Worm (Caenorhabditis elegans) whole organism, young adult: Measurements from ENCODE around the gene zfp-1.
A peak's percentile ranks its signal among the peaks of the same experiment; 100 is the strongest.

Source experiments
- B0019.2 ChIP-seq: fragments of 200-800 bp; sonication (Bioruptor generic); conservative IDR thresholded peaks from 2 replicates; pipeline ENCODE4 v1.3.6; 2022; ENCODE audit warnings: missing genetic modification reagents, missing genetic modification characterization, missing compliant biosample characterization
- B0336.3 ChIP-seq: fragments of 200-800 bp; sonication (Bioruptor generic); IDR thresholded peaks from 2 replicates; pipeline ENCODE4 v1.3.6; 2022; ENCODE audit warnings: missing genetic modification characterization, missing compliant biosample characterization
- D2030.7 ChIP-seq: fragments of 200-800 bp; sonication (Bioruptor generic); IDR thresholded peaks from 2 replicates; pipeline ENCODE4 v1.3.6; 2022; ENCODE audit warnings: missing genetic modification reagents, missing genetic modification characterization, missing compliant biosample characterization
- F10E7.11 ChIP-seq: sonication (generic microtip); optimal IDR thresholded peaks from 2 replicates; lab custom pipeline; 2017; ENCODE audit warnings: mild to moderate bottlenecking, missing genetic modification characterization, moderate library complexity, missing compliant biosample characterization
- F33H1.4 ChIP-seq: fragments of 200-800 bp; sonication (Bioruptor generic); IDR thresholded peaks from 2 replicates; pipeline ENCODE4 v1.3.6; 2022; ENCODE audit warnings: missing genetic modification reagents, missing genetic modification characterization, missing compliant biosample characterization
- F39B2.1 ChIP-seq: fragments of 200-800 bp; sonication (Bioruptor generic); IDR thresholded peaks from 2 replicates; pipeline ENCODE4 v1.3.6; 2022; ENCODE audit warnings: missing genetic modification reagents, missing genetic modification characterization, missing compliant biosample characterization
- F52B5.7 ChIP-seq: sonication (generic microtip); optimal IDR thresholded peaks from 2 replicates; lab custom pipeline; 2016; ENCODE audit warnings: mild to moderate bottlenecking, missing genetic modification characterization, missing compliant biosample characterization
- T07F8.4 ChIP-seq: sonication (generic microtip); optimal IDR thresholded peaks from 2 replicates; lab custom pipeline; 2016; ENCODE audit warnings: mild to moderate bottlenecking, missing genetic modification characterization, moderate library complexity, missing compliant biosample characterization
- Y53F4B.3 ChIP-seq: fragments of 200-800 bp; sonication (Bioruptor generic); IDR thresholded peaks from 2 replicates; pipeline ENCODE4 v1.3.6; 2022; ENCODE audit warnings: missing genetic modification reagents, missing genetic modification characterization, missing compliant biosample characterization
- Y95B8A.8 ChIP-seq: fragments of 200-800 bp; sonication (Bioruptor generic); IDR thresholded peaks from 2 replicates; pipeline ENCODE4 v1.3.6; 2022; ENCODE audit warnings: missing genetic modification reagents, missing genetic modification characterization, missing compliant biosample characterization
- ZK185.1 ChIP-seq: sonication (generic microtip); optimal IDR thresholded peaks from 2 replicates; lab custom pipeline; 2016; ENCODE audit warnings: mild to moderate bottlenecking, missing genetic modification characterization, missing compliant biosample characterization; ENCODE audit not compliant: poor library complexity, severe bottlenecking
- aptf-2 ChIP-seq: fragments of 200-800 bp; sonication (Bioruptor generic); conservative IDR thresholded peaks from 2 replicates; pipeline ENCODE4 v1.3.6; 2022; ENCODE audit warnings: missing genetic modification reagents, missing genetic modification characterization, missing compliant biosample characterization
- aptf-3 ChIP-seq: fragments of 200-800 bp; sonication (Bioruptor generic); IDR thresholded peaks from 2 replicates; pipeline ENCODE4 v1.3.6; 2022; ENCODE audit warnings: missing genetic modification characterization, missing compliant biosample characterization
- bed-1 ChIP-seq: fragments of 200-800 bp; sonication (Bioruptor generic); IDR thresholded peaks from 2 replicates; pipeline ENCODE4 v1.3.6; 2022; ENCODE audit warnings: missing genetic modification reagents, missing genetic modification characterization, missing compliant biosample characterization
- cebp-2 ChIP-seq: fragments of 200-800 bp; sonication (Bioruptor generic); IDR thresholded peaks from 2 replicates; pipeline ENCODE4 v1.3.6; 2022; ENCODE audit warnings: missing genetic modification characterization, missing compliant biosample characterization
- ceh-100 ChIP-seq: fragments of 200-800 bp; sonication (Bioruptor generic); IDR thresholded peaks from 2 replicates; pipeline ENCODE4 v1.3.6; 2022; ENCODE audit warnings: missing genetic modification reagents, missing genetic modification characterization, missing compliant biosample characterization
- ceh-58 ChIP-seq: fragments of 200-800 bp; sonication (Bioruptor generic); IDR thresholded peaks from 2 replicates; pipeline ENCODE4 v1.3.6; 2022; ENCODE audit warnings: missing genetic modification characterization, missing compliant biosample characterization
- ceh-91 ChIP-seq: fragments of 200-800 bp; sonication (Bioruptor generic); IDR thresholded peaks from 2 replicates; pipeline ENCODE4 v1.3.6; 2022; ENCODE audit warnings: missing genetic modification reagents, missing genetic modification characterization, missing compliant biosample characterization
- dox-1 ChIP-seq: fragments of 200-800 bp; sonication (Bioruptor generic); IDR thresholded peaks from 2 replicates; pipeline ENCODE4 v1.3.6; 2022; ENCODE audit warnings: missing genetic modification reagents, missing genetic modification characterization, missing compliant biosample characterization
- ekl-4 ChIP-seq: fragments of 200-800 bp; sonication (Bioruptor generic); IDR thresholded peaks from 2 replicates; pipeline ENCODE4 v1.3.6; 2022; ENCODE audit warnings: missing genetic modification reagents, missing genetic modification characterization, missing compliant biosample characterization
- hlh-12 ChIP-seq: sonication (generic microtip); optimal IDR thresholded peaks from 2 replicates; lab custom pipeline; 2016; ENCODE audit warnings: missing genetic modification characterization, missing compliant biosample characterization
- hmg-1.2 ChIP-seq: fragments of 200-800 bp; sonication (Bioruptor generic); IDR thresholded peaks from 2 replicates; pipeline ENCODE4 v1.3.6; 2022; ENCODE audit warnings: missing genetic modification reagents, missing genetic modification characterization, missing compliant biosample characterization
- hsf-1 ChIP-seq: fragments of 200-800 bp; sonication (Bioruptor generic); IDR thresholded peaks from 2 replicates; pipeline ENCODE4 v1.3.6; 2022; ENCODE audit warnings: missing genetic modification reagents, missing genetic modification characterization, missing compliant biosample characterization
- lin-40 ChIP-seq: sonication (generic microtip); optimal IDR thresholded peaks from 2 replicates; lab custom pipeline; 2016; ENCODE audit warnings: missing genetic modification characterization, mild to moderate bottlenecking, missing compliant biosample characterization, missing genotype, missing genetic modification reagents
- lin-54 ChIP-seq: fragments of 200-800 bp; sonication (Bioruptor generic); optimal IDR thresholded peaks from 2 replicates; lab custom pipeline; 2018; ENCODE audit warnings: mild to moderate bottlenecking, missing genetic modification characterization, missing compliant biosample characterization
- lir-1 ChIP-seq: fragments of 200-800 bp; sonication (Bioruptor generic); conservative IDR thresholded peaks from 2 replicates; pipeline ENCODE4 v1.3.6; 2022; ENCODE audit warnings: missing genetic modification reagents, missing genetic modification characterization, missing compliant biosample characterization
- lsl-1 ChIP-seq: fragments of 200-800 bp; sonication (Bioruptor generic); optimal IDR thresholded peaks from 2 replicates; lab custom pipeline; 2018; ENCODE audit warnings: mild to moderate bottlenecking, missing genetic modification characterization, moderate library complexity, missing compliant biosample characterization
- madf-3 ChIP-seq: fragments of 200-800 bp; sonication (Bioruptor generic); IDR thresholded peaks from 2 replicates; pipeline ENCODE4 v1.3.6; 2022; ENCODE audit warnings: missing genetic modification reagents, missing genetic modification characterization, missing compliant biosample characterization
- madf-6 ChIP-seq: fragments of 200-800 bp; sonication (Bioruptor generic); IDR thresholded peaks from 2 replicates; pipeline ENCODE4 v1.3.6; 2022; ENCODE audit warnings: missing genetic modification reagents, missing genetic modification characterization, missing compliant biosample characterization
- madf-8 ChIP-seq: fragments of 200-800 bp; sonication (Bioruptor generic); conservative IDR thresholded peaks from 2 replicates; pipeline ENCODE4 v1.3.6; 2022; ENCODE audit warnings: missing genetic modification reagents, missing genetic modification characterization, missing compliant biosample characterization
- nhr-120 ChIP-seq: fragments of 200-800 bp; sonication (Bioruptor generic); IDR thresholded peaks from 2 replicates; pipeline ENCODE4 v1.3.6; 2022; ENCODE audit warnings: missing genetic modification characterization, missing compliant biosample characterization
- nhr-179 ChIP-seq: sonication (generic microtip); optimal IDR thresholded peaks from 2 replicates; lab custom pipeline; 2016; ENCODE audit warnings: mild to moderate bottlenecking, missing genetic modification characterization, missing compliant biosample characterization
- rcor-1 ChIP-seq: fragments of 200-800 bp; sonication (Bioruptor generic); IDR thresholded peaks from 2 replicates; pipeline ENCODE4 v1.3.6; 2022; ENCODE audit warnings: missing genetic modification reagents, missing genetic modification characterization, missing compliant biosample characterization
- sea-2 ChIP-seq: fragments of 200-800 bp; sonication (Bioruptor generic); IDR thresholded peaks from 2 replicates; pipeline ENCODE4 v1.3.6; 2022; ENCODE audit warnings: missing genetic modification characterization, missing compliant biosample characterization
- somi-1 ChIP-seq: fragments of 200-800 bp; sonication (Bioruptor generic); optimal IDR thresholded peaks from 2 replicates; lab custom pipeline; 2018; ENCODE audit warnings: mild to moderate bottlenecking, missing genetic modification characterization, missing compliant biosample characterization
- tbp1 ChIP-seq: fragments of 200-800 bp; sonication (Bioruptor generic); optimal IDR thresholded peaks from 2 replicates; lab custom pipeline; 2018; ENCODE audit warnings: mild to moderate bottlenecking, missing genetic modification characterization, missing compliant biosample characterization
- tlf-1 ChIP-seq: fragments of 200-800 bp; sonication (Bioruptor generic); optimal IDR thresholded peaks from 2 replicates; lab custom pipeline; 2018; ENCODE audit warnings: mild to moderate bottlenecking, missing genetic modification characterization, missing compliant biosample characterization
- xnd-1 ChIP-seq: sonication (generic microtip); optimal IDR thresholded peaks from 2 replicates; lab custom pipeline; 2016; ENCODE audit warnings: missing genotype, missing genetic modification reagents, missing genetic modification characterization, missing compliant biosample characterization
- zim-3 ChIP-seq: sonication (generic microtip); optimal IDR thresholded peaks from 2 replicates; lab custom pipeline; 2017; ENCODE audit warnings: mild to moderate bottlenecking, missing genetic modification characterization, moderate library complexity, missing compliant biosample characterization
- ztf-18 ChIP-seq: sonication (generic microtip); optimal IDR thresholded peaks from 2 replicates; lab custom pipeline; 2016; ENCODE audit warnings: missing genotype, mild to moderate bottlenecking, missing genetic modification characterization, missing compliant biosample characterization
- ztf-25 ChIP-seq: fragments of 200-800 bp; sonication (Bioruptor generic); IDR thresholded peaks from 2 replicates; pipeline ENCODE4 v1.3.6; 2022; ENCODE audit warnings: missing genetic modification reagents, missing genetic modification characterization, missing compliant biosample characterization
- ztf-28 ChIP-seq: fragments of 200-800 bp; sonication (Bioruptor generic); IDR thresholded peaks from 2 replicates; pipeline ENCODE4 v1.3.6; 2022; ENCODE audit warnings: missing genetic modification reagents, missing genetic modification characterization, missing compliant biosample characterization
- ztf-3 ChIP-seq: fragments of 200-800 bp; sonication (Bioruptor generic); optimal IDR thresholded peaks from 2 replicates; lab custom pipeline; 2018; ENCODE audit warnings: mild to moderate bottlenecking, missing genetic modification characterization, missing compliant biosample characterization
- ztf-6 ChIP-seq: fragments of 200-800 bp; sonication (Bioruptor generic); IDR thresholded peaks from 2 replicates; pipeline ENCODE4 v1.3.6; 2022; ENCODE audit warnings: missing genetic modification reagents, missing genetic modification characterization, missing compliant biosample characterization

The zfp-1 gene

DNA sequence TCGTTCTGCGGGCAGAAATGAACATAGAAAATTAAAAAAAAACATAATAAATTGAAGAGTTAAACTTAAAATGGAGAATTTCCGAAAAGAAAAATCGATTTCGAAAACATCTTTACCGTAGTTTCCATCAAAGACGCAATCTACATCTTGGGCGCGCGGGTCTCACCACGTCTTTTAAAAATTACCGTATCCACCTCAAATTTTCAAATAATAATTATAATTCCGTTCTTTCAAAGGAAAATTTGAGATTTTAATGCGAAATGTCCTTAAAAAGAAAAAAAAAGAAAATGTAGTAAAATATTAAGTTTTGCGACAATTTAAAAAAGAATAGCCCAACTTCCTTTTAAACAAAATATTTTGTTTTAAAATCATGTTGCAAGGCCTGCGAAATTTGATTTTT, 28.2 kb upstream of the zfp-1 start (continued):
- TF ChIP-seq aptf-3 (GFP tag; lab: Robert Waterston, UW) (no peak), F33H1.4 (peak; percentile 84), tbp1 (peak; percentile 17), madf-8 (GFP tag; lab: Robert Waterston, UW) (0 out of 2 replicates have a peak, but pooled peaks have one; percentile 31), F52B5.7 (tag; lab: Kevin White, UChicago) (no peak), lin-54 (GFP tag; lab: Kevin White, UChicago) (peak; percentile 51), ceh-91 (GFP tag; lab: Robert Waterston, UW) (peak; percentile 36; the same call in 1 of the 2 replicates), ceh-100 (GFP tag; lab: Robert Waterston, UW) (no peak), bed-1 (GFP tag; lab: Robert Waterston, UW) (no peak), madf-6 (GFP tag; lab: Robert Waterston, UW) (peak; percentile 80), rcor-1 (GFP tag; lab: Robert Waterston, UW) (no peak), ztf-3 (GFP tag; lab: Kevin White, UChicago) (no peak), lsl-1 (GFP tag; lab: Kevin White, UChicago) (peak; percentile 89)

DNA sequence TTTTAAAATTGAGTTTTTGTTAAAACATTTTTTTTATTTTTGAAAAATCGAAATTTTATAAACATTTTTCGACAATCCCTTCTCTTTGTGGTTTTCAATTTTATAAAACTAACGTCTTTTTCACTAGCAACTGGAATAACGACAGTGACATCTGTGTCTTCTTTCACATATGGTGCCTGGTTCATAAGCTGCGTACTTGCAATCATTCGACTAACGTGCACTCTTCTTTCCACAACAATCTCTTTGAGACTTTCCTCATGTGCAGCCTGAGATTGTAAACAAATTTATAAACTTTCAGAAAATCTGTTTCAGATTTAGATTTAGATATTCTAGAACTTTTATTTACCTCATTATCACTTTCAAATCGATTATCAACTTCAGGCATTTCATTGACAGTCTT, 26.3 kb upstream of the zfp-1 start:
- TF ChIP-seq D2030.7, result no peak
- no peak for TF ChIP-seq ceh-58
- TF ChIP-seq lir-1 (GFP tag; lab: Robert Waterston, UW), result no peak
- TF ChIP-seq madf-8 (GFP tag; lab: Robert Waterston, UW), result no peak
- no peak for TF ChIP-seq F10E7.11
- no peak for TF ChIP-seq F39B2.1 (GFP tag; lab: Robert Waterston, UW)
- TF ChIP-seq zim-3 (tag; lab: Kevin White, UChicago), result no peak
- TF ChIP-seq sea-2, result no peak
- no peak for TF ChIP-seq tlf-1 (GFP tag; lab: Kevin White, UChicago)
- no peak for TF ChIP-seq ztf-28 (GFP tag; lab: Robert Waterston, UW)
- no peak for TF ChIP-seq Y95B8A.8 (GFP tag; lab: Robert Waterston, UW)
- TF ChIP-seq nhr-179 (tag; lab: Kevin White, UChicago), result no peak
- no peak for TF ChIP-seq ceh-100 (GFP tag; lab: Robert Waterston, UW)
- no peak for TF ChIP-seq dox-1
- TF ChIP-seq nhr-120 (GFP tag; lab: Robert Waterston, UW), result no peak
- no peak for TF ChIP-seq hlh-12
- no peak for TF ChIP-seq B0336.3
- TF ChIP-seq ztf-6 (GFP tag; lab: Robert Waterston, UW), result no peak
- TF ChIP-seq T07F8.4, result no peak
- TF ChIP-seq Y53F4B.3, result no peak

DNA sequence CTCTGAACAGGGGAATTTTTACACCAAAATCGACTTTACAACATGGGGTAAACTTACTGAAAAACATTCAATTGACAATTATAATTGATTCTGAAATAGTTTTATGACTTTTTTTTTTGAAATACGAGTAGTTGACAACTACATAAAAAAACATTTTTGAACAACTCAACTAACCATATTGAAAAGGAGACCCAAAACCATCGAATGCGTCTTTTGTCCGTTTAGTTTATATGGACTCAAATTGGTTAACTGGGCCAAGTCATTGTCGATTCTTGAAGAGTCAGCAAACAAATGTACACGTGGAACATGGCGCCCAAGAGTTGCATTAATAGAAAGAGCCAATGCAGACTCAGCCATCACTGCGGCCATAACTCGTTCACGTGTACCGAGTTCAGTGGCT, 24.9 kb upstream of the zfp-1 start:
- TF ChIP-seq cebp-2 (GFP tag; lab: Robert Waterston, UW), result no peak
- no peak for TF ChIP-seq ztf-18
- no peak for TF ChIP-seq hsf-1 (GFP tag; lab: Robert Waterston, UW)
- no peak for TF ChIP-seq madf-3 (GFP tag; lab: Robert Waterston, UW)
- TF ChIP-seq sea-2, result no peak
- no peak for TF ChIP-seq somi-1 (GFP tag; lab: Kevin White, UChicago)
- no peak for TF ChIP-seq ztf-25
- TF ChIP-seq ekl-4, result no peak
- TF ChIP-seq ZK185.1 (tag; lab: Kevin White, UChicago), result no peak
- TF ChIP-seq hmg-1.2, result no peak
- TF ChIP-seq lin-40 (tag; lab: Kevin White, UChicago), result no peak
- TF ChIP-seq nhr-120 (GFP tag; lab: Robert Waterston, UW), result no peak
- TF ChIP-seq B0019.2 (GFP tag; lab: Robert Waterston, UW), result no peak
- TF ChIP-seq xnd-1 (tag; lab: Kevin White, UChicago), result no peak
- TF ChIP-seq aptf-2 (GFP tag; lab: Robert Waterston, UW), result no peak
- TF ChIP-seq, all 124 proteins: peak for 0
